Fruit fly (Drosophila melanogaster) whole organism, embryonic: ENCODE results near the gene CG43208.

Source experiments
- CG18011 ChIP-seq: fragments of 200-800 bp; sonication (Bioruptor generic); optimal IDR thresholded peaks from 2 replicates; lab custom pipeline; 2017; ENCODE audit warnings: missing biosample characterization, missing genetic modification characterization, mild to moderate bottlenecking, moderate library complexity, missing genotype
- CoRest ChIP-seq: fragments of 200-800 bp; sonication (Bioruptor generic); optimal IDR thresholded peaks from 3 replicates; lab custom pipeline; 2018; ENCODE audit warnings: missing biosample characterization, mild to moderate bottlenecking, missing genetic modification characterization, moderate library complexity
- Meics ChIP-seq: fragments of 200-800 bp; sonication (Bioruptor generic); optimal IDR thresholded peaks from 2 replicates; lab custom pipeline; 2017; ENCODE audit warnings: missing biosample characterization, mild to moderate bottlenecking, missing genetic modification characterization
- Ssrp ChIP-seq: fragments of 200-800 bp; sonication (Bioruptor generic); optimal IDR thresholded peaks from 2 replicates; lab custom pipeline; 2018; ENCODE audit warnings: missing biosample characterization, mild to moderate bottlenecking, missing genetic modification characterization, moderate library complexity
- Xrp1 ChIP-seq: fragments of 200-800 bp; sonication (Bioruptor generic); IDR thresholded peaks from 2 replicates; pipeline ENCODE4 v1.3.6; 2022; ENCODE audit warnings: missing biosample characterization, missing genetic modification characterization
- dmrt99B ChIP-seq: fragments of 200-800 bp; sonication (Bioruptor generic); optimal IDR thresholded peaks from 2 replicates; lab custom pipeline; 2018; ENCODE audit warnings: missing biosample characterization, mild to moderate bottlenecking, missing genetic modification characterization, moderate library complexity
- p53 ChIP-seq: fragments of 200-800 bp; sonication (Bioruptor generic); optimal IDR thresholded peaks from 2 replicates; lab custom pipeline; 2016; ENCODE audit warnings: missing biosample characterization, missing genetic modification characterization
- repo ChIP-seq: fragments of 200-800 bp; sonication (Bioruptor generic); optimal IDR thresholded peaks from 2 replicates; lab custom pipeline; 2016; ENCODE audit warnings: missing biosample characterization, missing genetic modification characterization
- so ChIP-seq: fragments of 200-800 bp; sonication (Bioruptor generic); IDR thresholded peaks from 3 replicates; pipeline ENCODE4 v1.3.6; 2022; ENCODE audit warnings: missing biosample characterization, missing genetic modification characterization

- TF ChIP-seq Meics (no peak), Ssrp (tag; lab: Kevin White, UChicago) (no peak), dmrt99B (tag; lab: Kevin White, UChicago) (no peak), repo (no peak), CG18011 (GFP tag; lab: Kevin White, UChicago) (no peak), so (GFP tag; lab: Robert Waterston, UW) (no peak), p53 (GFP tag; lab: Kevin White, UChicago) (no peak), Xrp1 (GFP tag; lab: Robert Waterston, UW) (no peak), CoRest (no peak)
Measured at dm6 chr3R:13303126-13303525, at the start of gene CG43208.
